Fruit fly (Drosophila melanogaster) whole organism, embryonic: ENCODE data around the gene peg.

ENCODE experiments used
- Asciz ChIP-seq: fragments of 200-800 bp; sonication (Bioruptor generic); optimal IDR thresholded peaks from 2 replicates; lab custom pipeline; 2017; ENCODE audit warnings: missing biosample characterization, mild to moderate bottlenecking, missing genetic modification characterization, missing genetic modification reagents
- Atf-2 ChIP-seq: fragments of 200-800 bp; sonication (Bioruptor generic); optimal IDR thresholded peaks from 2 replicates; lab custom pipeline; 2016; ENCODE audit warnings: missing biosample characterization, missing genetic modification characterization
- CG10147 ChIP-seq: fragments of 200-800 bp; sonication (Bioruptor generic); optimal IDR thresholded peaks from 2 replicates; lab custom pipeline; 2019; ENCODE audit warnings: missing biosample characterization, mild to moderate bottlenecking, missing genetic modification characterization, moderate library complexity
- CG11093 ChIP-seq: fragments of 200-800 bp; sonication (Bioruptor generic); IDR thresholded peaks from 3 replicates; pipeline ENCODE4 v1.3.6; 2022; ENCODE audit warnings: missing biosample characterization, missing genetic modification characterization
- CG12155 ChIP-seq: fragments of 200-800 bp; sonication (Bioruptor generic); optimal IDR thresholded peaks from 3 replicates; lab custom pipeline; 2016; ENCODE audit warnings: missing biosample characterization, missing genetic modification characterization
- CG1233 ChIP-seq: fragments of 200-800 bp; sonication (Bioruptor generic); optimal IDR thresholded peaks from 4 replicates; lab custom pipeline; 2018; ENCODE audit warnings: missing biosample characterization, mild to moderate bottlenecking, missing genetic modification characterization
- CG1647 ChIP-seq: fragments of 200-800 bp; sonication (Bioruptor generic); optimal IDR thresholded peaks from 3 replicates; lab custom pipeline; 2016; ENCODE audit warnings: missing biosample characterization, missing genetic modification characterization
- CG17829 ChIP-seq: fragments of 200-800 bp; optimal IDR thresholded peaks from 2 replicates; lab custom pipeline; 2019; ENCODE audit warnings: missing biosample characterization, mild to moderate bottlenecking, missing genetic modification characterization, moderate library complexity
- CG2116 ChIP-seq: fragments of 200-800 bp; sonication (Bioruptor generic); optimal IDR thresholded peaks from 3 replicates; lab custom pipeline; 2018; ENCODE audit warnings: missing biosample characterization, mild to moderate bottlenecking, missing genetic modification characterization
- CG2120 ChIP-seq: fragments of 200-800 bp; sonication (Bioruptor generic); optimal IDR thresholded peaks from 3 replicates; lab custom pipeline; 2016; ENCODE audit warnings: missing biosample characterization, missing genetic modification characterization
- CG2129 ChIP-seq: fragments of 200-800 bp; sonication (Bioruptor generic); IDR thresholded peaks from 2 replicates; pipeline ENCODE4 v1.3.6; 2022; ENCODE audit warnings: missing biosample characterization, missing genetic modification characterization; ENCODE audit not compliant: partially characterized antibody
- CG2889 ChIP-seq: fragments of 200-800 bp; sonication (Bioruptor generic); IDR thresholded peaks from 3 replicates; pipeline ENCODE4 v1.3.6; 2022; ENCODE audit warnings: missing biosample characterization, missing genetic modification characterization
- CG31441 ChIP-seq: fragments of 200-800 bp; sonication (Bioruptor generic); IDR thresholded peaks from 2 replicates; pipeline ENCODE4 v1.3.6; 2022; ENCODE audit warnings: missing biosample characterization, missing genetic modification characterization
- CG33213 ChIP-seq: fragments of 200-800 bp; sonication (Bioruptor generic); optimal IDR thresholded peaks from 3 replicates; lab custom pipeline; 2016; ENCODE audit warnings: missing biosample characterization, missing genetic modification characterization
- CG43689 ChIP-seq: fragments of 200-800 bp; sonication (Bioruptor generic); IDR thresholded peaks from 2 replicates; pipeline ENCODE4 v1.3.6; 2022; ENCODE audit warnings: missing biosample characterization, missing genetic modification characterization
- CG4424 ChIP-seq: fragments of 200-800 bp; sonication (Bioruptor generic); optimal IDR thresholded peaks from 3 replicates; lab custom pipeline; 2016; ENCODE audit warnings: missing biosample characterization, missing genetic modification characterization
- CG4854 ChIP-seq: fragments of 200-800 bp; sonication (Bioruptor generic); optimal IDR thresholded peaks from 2 replicates; lab custom pipeline; 2016; ENCODE audit warnings: missing biosample characterization, missing genetic modification characterization, inconsistent platforms
- CG7271 ChIP-seq: fragments of 200-800 bp; sonication (Bioruptor generic); optimal IDR thresholded peaks from 2 replicates; lab custom pipeline; 2018; ENCODE audit warnings: missing biosample characterization, mild to moderate bottlenecking, missing genetic modification characterization, moderate library complexity
- CG8765 ChIP-seq: fragments of 200-800 bp; sonication (Bioruptor generic); IDR thresholded peaks from 2 replicates; pipeline ENCODE4 v1.3.6; 2022; ENCODE audit warnings: missing biosample characterization, missing genetic modification characterization
- CG9609 ChIP-seq: fragments of 200-800 bp; sonication (Bioruptor generic); optimal IDR thresholded peaks from 3 replicates; lab custom pipeline; 2016; ENCODE audit warnings: missing biosample characterization, missing genetic modification characterization
- GATAe ChIP-seq: fragments of 200-800 bp; sonication (Bioruptor generic); conservative IDR thresholded peaks from 2 replicates; pipeline ENCODE4 v1.3.6; 2022; ENCODE audit warnings: missing biosample characterization, missing genetic modification characterization
- H2.0 ChIP-seq: fragments of 200-800 bp; sonication (Bioruptor generic); IDR thresholded peaks from 2 replicates; pipeline ENCODE4 v1.3.6; 2022; ENCODE audit warnings: missing biosample characterization, missing genetic modification characterization
- HLH3B ChIP-seq: fragments of 200-800 bp; sonication (Bioruptor generic); IDR thresholded peaks from 2 replicates; pipeline ENCODE4 v1.3.6; 2022; ENCODE audit warnings: missing biosample characterization, missing genetic modification characterization
- HmgD ChIP-seq: fragments of 200-800 bp; sonication (Bioruptor generic); optimal IDR thresholded peaks from 3 replicates; lab custom pipeline; 2016; ENCODE audit warnings: missing biosample characterization, missing genetic modification characterization
- Lpt ChIP-seq: fragments of >200 bp; optimal IDR thresholded peaks from 2 replicates; lab custom pipeline; 2018; ENCODE audit warnings: missing biosample characterization, missing genetic modification characterization
- Max ChIP-seq: fragments of 200-800 bp; sonication (Bioruptor generic); optimal IDR thresholded peaks from 2 replicates; lab custom pipeline; 2016; ENCODE audit warnings: missing biosample characterization, mild to moderate bottlenecking, missing genetic modification characterization
- Myb ChIP-seq: fragments of 200-800 bp; sonication (Bioruptor generic); optimal IDR thresholded peaks from 2 replicates; lab custom pipeline; 2016; ENCODE audit warnings: missing biosample characterization, missing genetic modification characterization
- Optix ChIP-seq: fragments of 200-800 bp; sonication (Bioruptor generic); IDR thresholded peaks from 3 replicates; pipeline ENCODE4 v1.3.6; 2022; ENCODE audit warnings: missing biosample characterization, missing genetic modification characterization
- Scr ChIP-seq: fragments of 200-800 bp; sonication (Bioruptor generic); IDR thresholded peaks from 2 replicates; pipeline ENCODE4 v1.3.6; 2022; ENCODE audit warnings: missing biosample characterization, missing genetic modification characterization; ENCODE audit not compliant: partially characterized antibody
- Tbp ChIP-seq: fragments of >200 bp; optimal IDR thresholded peaks from 2 replicates; lab custom pipeline; 2018; ENCODE audit warnings: missing biosample characterization, missing genetic modification characterization
- Xbp1 ChIP-seq: fragments of 200-800 bp; sonication (Bioruptor generic); optimal IDR thresholded peaks from 3 replicates; lab custom pipeline; 2016; ENCODE audit warnings: missing biosample characterization, mild to moderate bottlenecking, missing genetic modification characterization
- az2 ChIP-seq: fragments of 200-800 bp; sonication (Bioruptor generic); optimal IDR thresholded peaks from 3 replicates; lab custom pipeline; 2016; ENCODE audit warnings: missing biosample characterization, missing genetic modification characterization
- bab2 ChIP-seq: fragments of 200-800 bp; sonication (Bioruptor generic); optimal IDR thresholded peaks from 2 replicates; lab custom pipeline; 2016; ENCODE audit warnings: missing biosample characterization, missing genetic modification characterization
- bbx ChIP-seq: fragments of 200-800 bp; sonication (Bioruptor generic); IDR thresholded peaks from 2 replicates; pipeline ENCODE4 v1.3.6; 2022; ENCODE audit warnings: missing biosample characterization, missing genetic modification characterization; ENCODE audit not compliant: partially characterized antibody
- bsh ChIP-seq, 2 experiments: fragments of 200-800 bp; sonication (Bioruptor generic); optimal IDR thresholded peaks; 2 replicates each; lab custom pipeline; 2017 to 2018; ENCODE audit warnings: mild to moderate bottlenecking in 2 of 2, missing biosample characterization in 2 of 2, missing genetic modification characterization in 2 of 2, moderate library complexity in 1 of 2
- chif ChIP-seq, 2 experiments: fragments of 200-800 bp; sonication (Bioruptor generic); optimal IDR thresholded peaks; 3 replicates each; lab custom pipeline; 2016; ENCODE audit warnings: missing biosample characterization in 2 of 2, missing genetic modification characterization in 2 of 2
- chm ChIP-seq: fragments of 200-800 bp; sonication (Bioruptor generic); IDR thresholded peaks from 2 replicates; pipeline ENCODE4 v1.3.6; 2022; ENCODE audit warnings: missing biosample characterization, missing genetic modification characterization
- chn ChIP-seq: fragments of 200-800 bp; sonication (Bioruptor generic); optimal IDR thresholded peaks from 2 replicates; lab custom pipeline; 2016; ENCODE audit warnings: missing biosample characterization, missing genetic modification characterization
- dati ChIP-seq: fragments of 200-800 bp; sonication (Bioruptor generic); IDR thresholded peaks from 2 replicates; pipeline ENCODE4 v1.3.6; 2022; ENCODE audit warnings: missing biosample characterization, missing genetic modification characterization
- emc ChIP-seq: fragments of 200-800 bp; sonication (Bioruptor generic); optimal IDR thresholded peaks from 2 replicates; lab custom pipeline; 2016; ENCODE audit warnings: missing biosample characterization, missing genetic modification characterization
- grau ChIP-seq: fragments of 200-800 bp; optimal IDR thresholded peaks from 3 replicates; lab custom pipeline; 2019; ENCODE audit warnings: missing biosample characterization, mild to moderate bottlenecking, missing genetic modification characterization, moderate library complexity
- mirr ChIP-seq: fragments of 200-800 bp; sonication (Bioruptor generic); optimal IDR thresholded peaks from 3 replicates; lab custom pipeline; 2018; ENCODE audit warnings: missing biosample characterization, mild to moderate bottlenecking, missing genetic modification characterization
- nmo ChIP-seq: fragments of 200-800 bp; sonication (Bioruptor generic); optimal IDR thresholded peaks from 2 replicates; lab custom pipeline; 2018; ENCODE audit warnings: missing biosample characterization, mild to moderate bottlenecking, missing genetic modification characterization, moderate library complexity
- pb ChIP-seq: fragments of 200-800 bp; sonication (Bioruptor generic); optimal IDR thresholded peaks from 3 replicates; lab custom pipeline; 2016; ENCODE audit warnings: missing biosample characterization, missing genetic modification characterization
- prd ChIP-seq, 3 experiments: fragments of >200 bp in 2 of 3; fragments of 200-800 bp in 1 of 3; sonication (Bioruptor generic) in 1 of 3; optimal IDR thresholded peaks in 2 of 3; IDR thresholded peaks in 1 of 3; 2 replicates in 2 of 3; 3 replicates in 1 of 3; pipeline versions ENCODE4 v1.3.6 to Lab custom; 2017 to 2022; ENCODE audit warnings: missing biosample characterization in 1 of 3, missing genetic modification characterization in 1 of 3
- pum ChIP-seq: fragments of 200-800 bp; sonication (Bioruptor generic); optimal IDR thresholded peaks from 2 replicates; lab custom pipeline; 2016; ENCODE audit warnings: missing biosample characterization, missing genetic modification characterization
- row ChIP-seq: fragments of 200-800 bp; sonication (Bioruptor generic); IDR thresholded peaks from 3 replicates; pipeline ENCODE4 v1.3.6; 2022; ENCODE audit warnings: missing biosample characterization, missing genetic modification characterization
- sd ChIP-seq: fragments of 200-800 bp; sonication (Bioruptor generic); optimal IDR thresholded peaks from 3 replicates; lab custom pipeline; 2018; ENCODE audit warnings: missing biosample characterization, mild to moderate bottlenecking, missing genetic modification characterization, moderate library complexity
- slp2 ChIP-seq: fragments of 200-800 bp; sonication (Bioruptor generic); optimal IDR thresholded peaks from 2 replicates; lab custom pipeline; 2016; ENCODE audit warnings: missing biosample characterization, missing genetic modification characterization
- tio ChIP-seq: fragments of 200-800 bp; sonication (Bioruptor generic); optimal IDR thresholded peaks from 2 replicates; lab custom pipeline; 2017; ENCODE audit warnings: missing biosample characterization, missing genetic modification characterization, inconsistent platforms

peg gene

dm6 chr3R:21065010-21065695, 41.2 kb upstream of the peg start, which contains the start of gene AnxB9 (continued):
- TF ChIP-seq bab2 (GFP tag; lab: Kevin White, UChicago) (no peak), CG10147 (GFP tag; lab: Kevin White, UChicago) (no peak), pb (GFP tag; lab: Kevin White, UChicago) (peak; percentile 28), Xbp1 (GFP tag; lab: Kevin White, UChicago) (peak; percentile 5), bsh (GFP tag; optimal IDR thresholded peaks at IDR 0.05; lab: Kevin White, UChicago) (peak in 1 of 2 experiments; percentile 20), grau (tag; lab: Kevin White, UChicago) (no peak), Atf-2 (GFP tag; lab: Kevin White, UChicago) (no peak), tio (GFP tag; lab: Kevin White, UChicago) (no peak), sd (peak; percentile 94), Asciz (peak; percentile 29), CG1647 (GFP tag; lab: Kevin White, UChicago) (no peak), CG31441 (GFP tag; lab: Robert Waterston, UW) (no peak), row (peak; percentile 42; the same call in 2 of the 3 replicates), CG33213 (GFP tag; lab: Kevin White, UChicago) (peak; percentile 56), nmo (no peak), CG9609 (GFP tag; lab: Kevin White, UChicago) (no peak), Myb (GFP tag; lab: Kevin White, UChicago) (no peak), CG12155 (GFP tag; lab: Kevin White, UChicago) (peak; percentile 46), CG2116 (GFP tag; lab: Kevin White, UChicago) (no peak), GATAe (GFP tag; lab: Robert Waterston, UW) (no peak), CG17829 (tag; lab: Kevin White, UChicago) (no peak), chm (GFP tag; lab: Robert Waterston, UW) (no peak), CG4424 (GFP tag; lab: Kevin White, UChicago) (no peak), az2 (no peak), bbx (peak; percentile 75), dati (GFP tag; lab: Robert Waterston, UW) (no peak), Optix (GFP tag; lab: Robert Waterston, UW) (no peak), CG7271 (tag; lab: Kevin White, UChicago) (no peak), CG2889 (GFP tag; lab: Robert Waterston, UW) (no peak), CG11093 (GFP tag; lab: Robert Waterston, UW) (no peak), HLH3B (GFP tag; lab: Robert Waterston, UW) (no peak), H2.0 (GFP tag; lab: Robert Waterston, UW) (no peak), HmgD (GFP tag; lab: Kevin White, UChicago) (no peak), Tbp (GFP tag; lab: Kevin White, UChicago) (peak; percentile 79), Scr (peak; percentile 67), CG2129 (GFP tag; lab: Robert Waterston, UW) (peak; percentile 9; the same call in 1 of the 2 replicates), emc (GFP tag; lab: Kevin White, UChicago) (no peak), CG4854 (peak; percentile 17), CG8765 (GFP tag; lab: Robert Waterston, UW) (no peak), chif (GFP tag; optimal IDR thresholded peaks at IDR 0.05; lab: Kevin White, UChicago) (no peak), chn (peak; percentile 38), Lpt (GFP tag; lab: Kevin White, UChicago) (no peak), CG2120 (GFP tag; lab: Kevin White, UChicago) (no peak), CG1233 (GFP tag; lab: Kevin White, UChicago) (no peak), pum (GFP tag; lab: Kevin White, UChicago) (no peak), CG43689 (no peak), Max (GFP tag; lab: Kevin White, UChicago) (peak; percentile 18), slp2 (GFP tag; lab: Kevin White, UChicago) (no peak), prd (optimal IDR thresholded peaks at IDR 0.05; lab: Kevin White, UChicago) (no peak), prd (GFP tag; IDR thresholded peaks at IDR 0.05; lab: Robert Waterston, UW) (0 out of 3 replicates have a peak, but pooled peaks have one; percentile 11), mirr (peak; percentile 40)
